Worm (Caenorhabditis elegans) whole organism, mixed stage, embryonic: ENCODE data around the gene nhr-63.

Experiments
- M03D4.4 ChIP-seq: sonication (generic microtip); optimal IDR thresholded peaks from 2 replicates; lab custom pipeline; 2017; ENCODE audit warnings: mild to moderate bottlenecking, missing genetic modification characterization, missing compliant biosample characterization
- bed-3 ChIP-seq: fragments of 200-800 bp; sonication (Bioruptor generic); optimal IDR thresholded peaks from 3 replicates; lab custom pipeline; 2018; ENCODE audit warnings: mild to moderate bottlenecking, missing genetic modification characterization, moderate library complexity, missing compliant biosample characterization
- blmp-1 ChIP-seq: fragments of 150-350 bp; optimal IDR thresholded peaks from 2 replicates; lab custom pipeline; 2014; ENCODE audit warnings: missing biosample characterization, missing genetic modification characterization
- ceh-39 ChIP-seq: fragments of 150-350 bp; optimal IDR thresholded peaks from 2 replicates; lab custom pipeline; 2014; ENCODE audit warnings: missing biosample characterization, missing genetic modification characterization
- ceh-43 ChIP-seq: fragments of 200-800 bp; sonication (Bioruptor generic); optimal IDR thresholded peaks from 2 replicates; lab custom pipeline; 2018; ENCODE audit warnings: mild to moderate bottlenecking, missing genetic modification characterization, moderate library complexity, missing compliant biosample characterization
- ceh-83 ChIP-seq: fragments of 200-800 bp; sonication (Bioruptor generic); optimal IDR thresholded peaks from 2 replicates; lab custom pipeline; 2018; ENCODE audit warnings: mild to moderate bottlenecking, missing genetic modification characterization, missing compliant biosample characterization
- ces-1 ChIP-seq: fragments of 150-350 bp; optimal IDR thresholded peaks from 2 replicates; lab custom pipeline; 2014; ENCODE audit warnings: missing biosample characterization, missing genetic modification reagents, missing genetic modification characterization
- cnd-1 ChIP-seq: fragments of 200-800 bp; sonication (Bioruptor generic); optimal IDR thresholded peaks from 2 replicates; lab custom pipeline; 2018; ENCODE audit warnings: mild to moderate bottlenecking, missing genetic modification characterization, missing compliant biosample characterization
- drap-1 ChIP-seq: fragments of 200-800 bp; sonication (Bioruptor generic); optimal IDR thresholded peaks from 3 replicates; lab custom pipeline; 2018; ENCODE audit warnings: mild to moderate bottlenecking, missing genetic modification characterization, missing compliant biosample characterization
- elt-1 ChIP-seq: sonication (generic microtip); optimal IDR thresholded peaks from 2 replicates; lab custom pipeline; 2017; ENCODE audit warnings: missing genetic modification characterization, mild to moderate bottlenecking, missing compliant biosample characterization, antibody characterized with exemption, moderate library complexity, borderline replicate concordance; ENCODE audit not compliant: insufficient read depth
- elt-3 ChIP-seq: fragments of 150-350 bp; optimal IDR thresholded peaks from 2 replicates; lab custom pipeline; 2014; ENCODE audit warnings: missing biosample characterization, missing genetic modification characterization
- flh-1 ChIP-seq: fragments of 200-800 bp; sonication (Bioruptor generic); optimal IDR thresholded peaks from 2 replicates; lab custom pipeline; 2018; ENCODE audit warnings: mild to moderate bottlenecking, missing genetic modification characterization, moderate library complexity, missing compliant biosample characterization
- ham-2 ChIP-seq: fragments of 200-800 bp; sonication (Bioruptor generic); optimal IDR thresholded peaks from 2 replicates; lab custom pipeline; 2018; ENCODE audit warnings: mild to moderate bottlenecking, missing genetic modification characterization, missing compliant biosample characterization
- lin-13 ChIP-seq: fragments of 150-350 bp; optimal IDR thresholded peaks from 2 replicates; lab custom pipeline; 2014; ENCODE audit warnings: missing biosample characterization, missing genetic modification characterization
- lin-32 ChIP-seq: fragments of 200-800 bp; sonication (Bioruptor generic); optimal IDR thresholded peaks from 2 replicates; lab custom pipeline; 2018; ENCODE audit warnings: mild to moderate bottlenecking, missing genetic modification characterization, missing compliant biosample characterization
- lsy-2 ChIP-seq: fragments of 150-350 bp; optimal IDR thresholded peaks from 2 replicates; lab custom pipeline; 2014; ENCODE audit warnings: missing biosample characterization, missing genetic modification characterization
- mab-5 ChIP-seq: fragments of 150-350 bp; optimal IDR thresholded peaks from 2 replicates; lab custom pipeline; 2014; ENCODE audit warnings: missing biosample characterization, missing genetic modification characterization
- mep-1 ChIP-seq: fragments of 150-350 bp; optimal IDR thresholded peaks from 2 replicates; lab custom pipeline; 2017; ENCODE audit warnings: missing biosample characterization, missing genetic modification reagents, missing genetic modification characterization, inconsistent platforms
- mls-2 ChIP-seq: sonication (generic microtip); optimal IDR thresholded peaks from 2 replicates; lab custom pipeline; 2016; ENCODE audit warnings: mild to moderate bottlenecking, missing genetic modification characterization, moderate library complexity, missing compliant biosample characterization
- nhr-12 ChIP-seq: fragments of 150-350 bp; optimal IDR thresholded peaks from 2 replicates; lab custom pipeline; 2014; ENCODE audit warnings: missing biosample characterization, missing genetic modification characterization
- nhr-2 ChIP-seq: fragments of 150-350 bp; optimal IDR thresholded peaks from 2 replicates; lab custom pipeline; 2014; ENCODE audit warnings: missing biosample characterization, missing genetic modification characterization
- nhr-237 ChIP-seq: fragments of 150-350 bp; optimal IDR thresholded peaks from 2 replicates; lab custom pipeline; 2014; ENCODE audit warnings: missing biosample characterization, missing genetic modification characterization
- nhr-76 ChIP-seq: sonication (generic microtip); optimal IDR thresholded peaks from 2 replicates; lab custom pipeline; 2017; ENCODE audit warnings: missing biosample characterization, missing genetic modification characterization
- pha-4 ChIP-seq: fragments of 150-350 bp; optimal IDR thresholded peaks from 2 replicates; lab custom pipeline; 2018; ENCODE audit warnings: missing biosample characterization, missing genetic modification reagents, missing genetic modification characterization
- sem-2 ChIP-seq: fragments of 200-800 bp; sonication (Bioruptor generic); optimal IDR thresholded peaks from 2 replicates; lab custom pipeline; 2018; ENCODE audit warnings: mild to moderate bottlenecking, missing genetic modification characterization, missing compliant biosample characterization
- snpc-4 ChIP-seq: fragments of 150-350 bp; optimal IDR thresholded peaks from 2 replicates; lab custom pipeline; 2014; ENCODE audit warnings: missing biosample characterization, missing genetic modification characterization
- sptf-1 ChIP-seq: sonication (generic microtip); optimal IDR thresholded peaks from 2 replicates; lab custom pipeline; 2017; ENCODE audit warnings: mild to moderate bottlenecking, missing genetic modification characterization, moderate library complexity, missing compliant biosample characterization
- tbx-8 ChIP-seq: fragments of 200-800 bp; sonication (Bioruptor generic); optimal IDR thresholded peaks from 2 replicates; lab custom pipeline; 2018; ENCODE audit warnings: mild to moderate bottlenecking, missing genetic modification characterization, moderate library complexity, missing compliant biosample characterization
- unc-120 ChIP-seq: sonication (generic microtip); optimal IDR thresholded peaks from 2 replicates; lab custom pipeline; 2017; ENCODE audit warnings: missing genetic modification characterization, missing compliant biosample characterization; ENCODE audit not compliant: poor library complexity, severe bottlenecking
- unc-39 ChIP-seq: fragments of 150-350 bp; optimal IDR thresholded peaks from 2 replicates; lab custom pipeline; 2014; ENCODE audit warnings: missing biosample characterization, missing genetic modification characterization
- unc-62 ChIP-seq: fragments of 150-350 bp; optimal IDR thresholded peaks from 2 replicates; lab custom pipeline; 2014; ENCODE audit warnings: missing biosample characterization, missing genetic modification reagents, missing genetic modification characterization

The nhr-63 gene

DNA sequence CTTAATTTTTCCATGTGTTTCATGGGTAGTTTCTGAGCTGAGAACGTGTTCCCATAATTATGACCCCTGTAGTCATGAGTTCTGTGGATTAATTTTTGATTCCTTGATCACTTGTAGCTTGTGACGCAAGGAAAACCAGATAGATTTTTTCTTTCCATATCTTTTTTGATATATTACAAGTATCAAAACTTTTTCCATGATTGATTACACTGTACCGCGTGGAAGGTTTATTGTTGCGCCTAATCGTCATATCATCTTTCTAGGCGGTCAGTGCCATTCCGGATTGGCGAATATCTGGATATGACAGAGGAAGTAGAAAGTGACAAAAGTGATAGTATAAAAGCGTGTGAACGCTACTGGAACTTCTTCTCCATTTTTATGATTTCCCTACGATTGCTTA is 44.2 kb downstream of the nhr-63 start, which contains the start of gene ZK285.2:
ZK285.2 (plus strand) TSS at position 301 of the 400 bp plus-strand sequence.
- TF ChIP-seq pha-4 (tag; lab: Kevin White, UChicago) = no peak
- TF ChIP-seq ham-2 (GFP tag; lab: Kevin White, UChicago) = no peak

- TF ChIP-seq ceh-83 (no peak), mep-1 (tag; lab: Kevin White, UChicago) (no peak), blmp-1 (tag; lab: Kevin White, UChicago) (no peak), ceh-43 (GFP tag; lab: Kevin White, UChicago) (no peak), nhr-76 (tag; lab: Kevin White, UChicago) (no peak), cnd-1 (tag; lab: Kevin White, UChicago) (no peak), bed-3 (GFP tag; lab: Kevin White, UChicago) (no peak), M03D4.4 (tag; lab: Kevin White, UChicago) (no peak), lin-32 (no peak), drap-1 (GFP tag; lab: Kevin White, UChicago) (no peak), tbx-8 (GFP tag; lab: Kevin White, UChicago) (no peak), ces-1 (GFP tag; lab: Kevin White, UChicago) (no peak), unc-120 (no peak)
Measured at ce11 chrV:16047052-16047451, 44.7 kb downstream of the nhr-63 start.

DNA sequence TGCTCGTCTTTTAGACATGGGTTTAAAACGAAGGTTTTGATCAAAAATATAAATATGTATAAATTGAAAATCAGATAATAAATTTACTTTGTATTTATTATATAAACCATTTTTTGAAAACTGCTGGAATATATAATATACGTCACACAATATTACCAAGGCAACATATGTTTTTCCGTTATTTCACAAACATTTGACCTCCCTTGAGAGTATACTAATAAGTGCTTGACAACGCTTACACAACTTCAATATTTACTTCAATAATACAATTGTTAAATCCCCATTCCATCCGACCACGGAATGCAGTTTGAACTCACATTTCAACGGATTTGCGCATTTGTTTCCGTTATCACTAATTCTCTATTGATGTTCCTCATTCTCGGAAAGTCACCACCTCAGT is 45.1 kb downstream of the nhr-63 start, which contains the start of gene str-198:
str-198 (plus strand) TSS at position 301 of the 400 bp plus-strand sequence.
- TF ChIP-seq lin-13 (tag; lab: Kevin White, UChicago) = no peak
- no peak for TF ChIP-seq M03D4.4 (tag; lab: Kevin White, UChicago)
- TF ChIP-seq ces-1 (GFP tag; lab: Kevin White, UChicago) = no peak
- no peak for TF ChIP-seq elt-1
- TF ChIP-seq nhr-12 = no peak
- TF ChIP-seq mls-2 (tag; lab: Kevin White, UChicago) = no peak
- no peak for TF ChIP-seq mab-5 (tag; lab: Kevin White, UChicago)
- TF ChIP-seq bed-3 (GFP tag; lab: Kevin White, UChicago) = no peak
- no peak for TF ChIP-seq nhr-237 (tag; lab: Kevin White, UChicago)
- no peak for TF ChIP-seq lsy-2
- no peak for TF ChIP-seq sptf-1 (tag; lab: Kevin White, UChicago)
- no peak for TF ChIP-seq sem-2 (GFP tag; lab: Kevin White, UChicago)
- TF ChIP-seq, all 35 proteins: peak for 0

ce11 chrV:16049177-16049576 is 46.8 kb downstream of the nhr-63 start, which contains the start of gene best-12:
best-12 (plus strand) TSS chrV:16049477.
- TF ChIP-seq flh-1 (GFP tag; lab: Kevin White, UChicago) (no peak), ham-2 (GFP tag; lab: Kevin White, UChicago) (no peak), nhr-76 (tag; lab: Kevin White, UChicago) (no peak), ceh-39 (tag; lab: Kevin White, UChicago) (no peak), tbx-8 (GFP tag; lab: Kevin White, UChicago) (no peak), ces-1 (GFP tag; lab: Kevin White, UChicago) (no peak), bed-3 (GFP tag; lab: Kevin White, UChicago) (no peak), sptf-1 (tag; lab: Kevin White, UChicago) (no peak), nhr-237 (tag; lab: Kevin White, UChicago) (no peak), unc-62 (GFP tag; lab: Kevin White, UChicago) (no peak), snpc-4 (tag; lab: Kevin White, UChicago) (no peak), lin-13 (tag; lab: Kevin White, UChicago) (no peak), elt-3 (no peak), nhr-12 (no peak), nhr-2 (tag; lab: Kevin White, UChicago) (no peak)

DNA sequence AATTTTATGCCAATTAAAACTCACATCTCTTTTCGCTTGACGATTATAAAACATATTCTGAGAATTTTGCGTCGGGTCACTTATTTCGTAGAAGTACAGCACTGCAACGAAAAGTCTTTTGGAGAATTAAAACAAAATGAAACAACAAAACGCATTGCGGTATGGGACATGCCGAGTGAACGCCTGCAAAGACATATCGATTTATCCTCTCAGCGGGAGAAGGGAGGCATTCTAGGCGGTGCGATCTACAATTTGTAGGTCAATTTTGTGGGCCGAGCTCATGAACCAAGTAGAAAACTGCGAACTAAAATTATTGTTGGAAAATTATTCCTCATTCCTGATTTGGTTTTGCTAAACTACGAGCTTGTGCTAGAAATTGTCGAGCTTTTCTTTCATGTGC is 51.0 kb downstream of the nhr-63 start, which contains the start of gene F14H3.3:
F14H3.3 (minus strand) TSS at position 101 of the 400 bp plus-strand sequence.
- TF ChIP-seq mab-5 (tag; lab: Kevin White, UChicago) (no peak), bed-3 (GFP tag; lab: Kevin White, UChicago) (no peak), unc-39 (tag; lab: Kevin White, UChicago) (no peak), cnd-1 (tag; lab: Kevin White, UChicago) (no peak), pha-4 (tag; lab: Kevin White, UChicago) (no peak)
